Worm (Caenorhabditis elegans): ENCODE data around the gene lab-2.

The lab-2 gene

ce11 chrIII:7278491-7278890 lies 50.9 kb downstream of the lab-2 start (continued):
- TF ChIP-seq tbx-2 (tag; optimal IDR thresholded peaks at IDR 0.05) = peak; percentile 2
- no peak for TF ChIP-seq ceh-88 (GFP tag; IDR thresholded peaks at IDR 0.05)
- TF ChIP-seq fkh-8 (tag; optimal IDR thresholded peaks at IDR 0.05) = peak; percentile 65
- TF ChIP-seq ztf-11 (tag; optimal IDR thresholded peaks at IDR 0.05) = no peak
- peak; percentile 57 for TF ChIP-seq snu-23 (GFP tag; optimal IDR thresholded peaks at IDR 0.05)
- no peak for TF ChIP-seq sup-37 (GFP tag; optimal IDR thresholded peaks at IDR 0.05)
- peak; percentile 77 for TF ChIP-seq jun-1 (tag; optimal IDR thresholded peaks at IDR 0.05)
- TF ChIP-seq mab-9 (GFP tag; IDR thresholded peaks at IDR 0.05) = no peak
- peak; percentile 39 to 71 for TF ChIP-seq efl-1 (optimal IDR thresholded peaks at IDR 0.05)
- TF ChIP-seq efl-1 (GFP tag; optimal IDR thresholded peaks at IDR 0.05 in 1 of 2) = peak; percentile 62 to 98
- TF ChIP-seq F16B12.6 (tag; optimal IDR thresholded peaks at IDR 0.05) = no peak
- TF ChIP-seq lin-35 (GFP tag; optimal IDR thresholded peaks at IDR 0.05) = peak; percentile 13 to 73
- no peak for TF ChIP-seq aly-2 (tag; optimal IDR thresholded peaks at IDR 0.05)
- TF ChIP-seq grh-1 (GFP tag; IDR thresholded peaks at IDR 0.05) = no peak
- TF ChIP-seq nhr-28 (tag; optimal IDR thresholded peaks at IDR 0.05) = no peak
- TF ChIP-seq blmp-1 (tag; optimal IDR thresholded peaks at IDR 0.05) = no peak
- TF ChIP-seq dpl-1 (GFP tag; optimal IDR thresholded peaks at IDR 0.05) = peak; percentile 41 to 65 (median 64)
- TF ChIP-seq sox-4 (tag; optimal IDR thresholded peaks at IDR 0.05) = peak; percentile 11
- peak; percentile 74 for TF ChIP-seq nhr-47 (tag; optimal IDR thresholded peaks at IDR 0.05)
- no peak for TF ChIP-seq C04F5.9 (tag; optimal IDR thresholded peaks at IDR 0.05)
- TF ChIP-seq nhr-237 (tag; optimal IDR thresholded peaks at IDR 0.05) = no peak
- no peak for TF ChIP-seq lin-15B (tag; optimal IDR thresholded peaks at IDR 0.05)
- peak; percentile 27 for TF ChIP-seq hpl-2 (GFP tag; optimal IDR thresholded peaks at IDR 0.05)
- TF ChIP-seq nhr-76 (tag; optimal IDR thresholded peaks at IDR 0.05) = no peak
- TF ChIP-seq nhr-71 (tag; optimal IDR thresholded peaks at IDR 0.05) = peak; percentile 73
- no peak for TF ChIP-seq nhr-12 (tag; optimal IDR thresholded peaks at IDR 0.05)
- TF ChIP-seq snpc-4 (tag; optimal IDR thresholded peaks at IDR 0.05) = peak; percentile 98
- TF ChIP-seq mdl-1 (tag; optimal IDR thresholded peaks at IDR 0.05) = peak in 1 of 2 experiments; percentile 37
- TF ChIP-seq pqm-1 (tag; optimal IDR thresholded peaks at IDR 0.05) = no peak
- TF ChIP-seq unc-130 (tag; optimal IDR thresholded peaks at IDR 0.05) = no peak
- TF ChIP-seq ceh-82 (tag; optimal IDR thresholded peaks at IDR 0.05) = peak in 2 of 3 experiments; percentile 58 to 61
- TF ChIP-seq unc-62 (GFP tag; optimal IDR thresholded peaks at IDR 0.05) = no peak

ce11 chrIII:7277228-7277627 lies 52.2 kb downstream of the lab-2 start, which contains the start of the genes spot-1 and B0361.11:
spot-1 (minus strand) TSS chrIII:7277274.
B0361.11 (plus strand) TSS chrIII:7277599.
- TF ChIP-seq Y116A8C.19 (tag; optimal IDR thresholded peaks at IDR 0.05; ENCODE audit: borderline replicate concordance) (no peak), ztf-11 (tag; optimal IDR thresholded peaks at IDR 0.05) (no peak), vab-15 (tag; optimal IDR thresholded peaks at IDR 0.05) (no peak), pag-3 (tag; optimal IDR thresholded peaks at IDR 0.05; ENCODE audit: borderline replicate concordance, insufficient read depth) (no peak), unc-130 (tag; optimal IDR thresholded peaks at IDR 0.05) (peak; percentile 67), aha-1 (tag; optimal IDR thresholded peaks at IDR 0.05) (no peak), elt-3 (tag; optimal IDR thresholded peaks at IDR 0.05) (peak in 2 of 6 experiments; percentile 31 to 50), nhr-28 (tag; optimal IDR thresholded peaks at IDR 0.05) (no peak), nhr-85 (tag) (peak; percentile 83), nhr-19 (GFP tag; conservative IDR thresholded peaks at IDR 0.05) (peak; percentile 68), isw-1 (GFP tag; IDR thresholded peaks at IDR 0.05) (peak; percentile 58), ceh-90 (tag; optimal IDR thresholded peaks at IDR 0.05) (no peak), ceh-82 (tag; optimal IDR thresholded peaks at IDR 0.05) (peak; percentile 23 to 58 (median 50)), elt-2 (tag; optimal IDR thresholded peaks at IDR 0.05) (peak; percentile 19), dsc-1 (tag; optimal IDR thresholded peaks at IDR 0.05) (peak; percentile 67), ceh-88 (GFP tag; IDR thresholded peaks at IDR 0.05) (no peak), fos-1 (tag; optimal IDR thresholded peaks at IDR 0.05) (peak; percentile 18), pqm-1 (tag; optimal IDR thresholded peaks at IDR 0.05) (no peak), lir-3 (tag; optimal IDR thresholded peaks at IDR 0.05; ENCODE audit: poor library complexity) (peak; percentile 41), tbx-2 (tag; optimal IDR thresholded peaks at IDR 0.05) (peak; percentile 69), mef-2 (tag; optimal IDR thresholded peaks at IDR 0.05) (no peak), ces-1 (GFP tag; optimal IDR thresholded peaks at IDR 0.05) (no peak), unc-62 (GFP tag; optimal IDR thresholded peaks at IDR 0.05) (no peak), fkh-4 (tag; optimal IDR thresholded peaks at IDR 0.05; ENCODE audit: borderline replicate concordance) (no peak), sup-37 (GFP tag; optimal IDR thresholded peaks at IDR 0.05) (no peak), unc-30 (tag; optimal IDR thresholded peaks at IDR 0.05) (no peak), F16B12.6 (tag; optimal IDR thresholded peaks at IDR 0.05) (peak; percentile 34), lin-35 (GFP tag; optimal IDR thresholded peaks at IDR 0.05) (peak; percentile 96 to 99), hlh-17 (GFP tag; optimal IDR thresholded peaks at IDR 0.05; ENCODE audit: borderline replicate concordance) (no peak), sptf-1 (tag; optimal IDR thresholded peaks at IDR 0.05) (no peak), efl-1 (optimal IDR thresholded peaks at IDR 0.05) (peak; percentile 79 to 97), efl-1 (GFP tag; optimal IDR thresholded peaks at IDR 0.05 in 1 of 2) (peak; percentile 97 to 100)
